Worm (Caenorhabditis elegans) whole organism, midembryonic: ENCODE results near the gene C49H3.16.
A peak's percentile ranks its signal among the peaks of the same experiment; 100 is the strongest.

Experiments used
- T22C8.4 ChIP-seq: fragments of 200-800 bp; sonication (Bioruptor generic); IDR thresholded peaks from 2 replicates; pipeline ENCODE4 v1.3.6; 2022; ENCODE audit warnings: missing genetic modification characterization, missing compliant biosample characterization
- cog-1 ChIP-seq: sonication (generic microtip); optimal IDR thresholded peaks from 2 replicates; lab custom pipeline; 2016; ENCODE audit warnings: missing genetic modification characterization, missing compliant biosample characterization
- flt-1 ChIP-seq: fragments of 200-800 bp; sonication (Bioruptor generic); IDR thresholded peaks from 2 replicates; pipeline ENCODE4 v1.3.6; 2022; ENCODE audit warnings: missing genetic modification characterization, missing compliant biosample characterization
- klf-2 ChIP-seq: fragments of 200-800 bp; sonication (Bioruptor generic); conservative IDR thresholded peaks from 2 replicates; pipeline ENCODE4 v1.3.6; 2022; ENCODE audit warnings: missing genetic modification reagents, missing genetic modification characterization, missing compliant biosample characterization
- med-1 ChIP-seq: sonication (generic microtip); optimal IDR thresholded peaks from 2 replicates; lab custom pipeline; 2017; ENCODE audit warnings: missing genetic modification characterization, mild to moderate bottlenecking, missing compliant biosample characterization, antibody characterized with exemption, missing genetic modification reagents; ENCODE audit not compliant: insufficient read depth
- ref-1 ChIP-seq: fragments of 200-800 bp; sonication (Bioruptor generic); conservative IDR thresholded peaks from 2 replicates; pipeline ENCODE4 v1.3.6; 2022; ENCODE audit warnings: missing genetic modification reagents, missing genetic modification characterization, missing compliant biosample characterization
- tab-1 ChIP-seq: fragments of 200-800 bp; sonication (Bioruptor generic); IDR thresholded peaks from 2 replicates; pipeline ENCODE4 v1.3.6; 2022; ENCODE audit warnings: missing genetic modification characterization, missing compliant biosample characterization
- ztf-23 ChIP-seq: fragments of 200-800 bp; sonication (Bioruptor generic); IDR thresholded peaks from 2 replicates; pipeline ENCODE4 v1.3.6; 2022; ENCODE audit warnings: missing genetic modification reagents, missing genetic modification characterization, missing compliant biosample characterization
- ztf-29 ChIP-seq: fragments of 200-800 bp; sonication (Bioruptor generic); IDR thresholded peaks from 2 replicates; pipeline ENCODE4 v1.3.6; 2022; ENCODE audit warnings: missing genetic modification reagents, missing genetic modification characterization, missing compliant biosample characterization

Gene C49H3.16

ce11 chrIV:7943272-7943671, 23.0 kb downstream of the C49H3.16 start:
- TF ChIP-seq cog-1 (tag; lab: Kevin White, UChicago) (no peak), med-1 (GFP tag; lab: Kevin White, UChicago) (no peak), flt-1 (GFP tag; lab: Robert Waterston, UW) (no peak), ref-1 (GFP tag; lab: Robert Waterston, UW) (no peak), klf-2 (GFP tag; lab: Robert Waterston, UW) (no peak)

ce11 chrIV:7946457-7946856, 26.2 kb downstream of the C49H3.16 start, which contains the start of gene czw-1:
TSS of gene czw-1 (minus strand) at chrIV:7946825.
- TF ChIP-seq ztf-23 (GFP tag; lab: Robert Waterston, UW) (no peak), T22C8.4 (GFP tag; lab: Robert Waterston, UW) (no peak), ztf-29 (GFP tag; lab: Robert Waterston, UW) (no peak), cog-1 (tag; lab: Kevin White, UChicago) (no peak), flt-1 (GFP tag; lab: Robert Waterston, UW) (no peak), tab-1 (GFP tag; lab: Robert Waterston, UW) (no peak), klf-2 (GFP tag; lab: Robert Waterston, UW) (no peak), med-1 (GFP tag; lab: Kevin White, UChicago) (no peak), ref-1 (GFP tag; lab: Robert Waterston, UW) (no peak)

- TF ChIP-seq ztf-23 (GFP tag; lab: Robert Waterston, UW) = peak; percentile 87
- peak; percentile 37; the same call in 1 of the 2 replicates for TF ChIP-seq tab-1 (GFP tag; lab: Robert Waterston, UW)
- TF ChIP-seq cog-1 (tag; lab: Kevin White, UChicago) = peak; percentile 66
- peak; percentile 47; the same call in 1 of the 2 replicates for TF ChIP-seq T22C8.4 (GFP tag; lab: Robert Waterston, UW)
- 0 out of 2 replicates have a peak, but pooled peaks have one; percentile 45 for TF ChIP-seq klf-2 (GFP tag; lab: Robert Waterston, UW)
- peak; percentile 84 for TF ChIP-seq flt-1 (GFP tag; lab: Robert Waterston, UW)
Observed at ce11 chrIV:7946899-7947499, 26.8 kb downstream of the C49H3.16 start, which contains the start of gene F20D12.12. TSS of gene F20D12.12 (plus strand) at chrIV:7947440.

- TF ChIP-seq ztf-23 (GFP tag; lab: Robert Waterston, UW) (peak; percentile 84), T22C8.4 (GFP tag; lab: Robert Waterston, UW) (peak; percentile 65), klf-2 (GFP tag; lab: Robert Waterston, UW) (peak; percentile 80), tab-1 (GFP tag; lab: Robert Waterston, UW) (0 out of 2 replicates have a peak, but pooled peaks have one; percentile 26), flt-1 (GFP tag; lab: Robert Waterston, UW) (peak; percentile 83)
Observed at ce11 chrIV:7948290-7948689, 28.1 kb downstream of the C49H3.16 start, which contains the start of gene mcm-3AP. TSS of gene mcm-3AP (plus strand) at chrIV:7948672.

- TF ChIP-seq ref-1 (GFP tag; lab: Robert Waterston, UW) = no peak
- TF ChIP-seq ztf-29 (GFP tag; lab: Robert Waterston, UW) = no peak
- no peak for TF ChIP-seq T22C8.4 (GFP tag; lab: Robert Waterston, UW)
- no peak for TF ChIP-seq cog-1 (tag; lab: Kevin White, UChicago)
- no peak for TF ChIP-seq klf-2 (GFP tag; lab: Robert Waterston, UW)
- no peak for TF ChIP-seq med-1 (GFP tag; lab: Kevin White, UChicago)
- TF ChIP-seq tab-1 (GFP tag; lab: Robert Waterston, UW) = no peak
- TF ChIP-seq ztf-23 (GFP tag; lab: Robert Waterston, UW) = no peak
- no peak for TF ChIP-seq flt-1 (GFP tag; lab: Robert Waterston, UW)
Observed at ce11 chrIV:7954006-7954405, 33.8 kb downstream of the C49H3.16 start.

ce11 chrIV:7955849-7956248, 35.6 kb downstream of the C49H3.16 start, which contains the start of gene ceh-19:
TSS of gene ceh-19 (minus strand) at chrIV:7955949.
- TF ChIP-seq ztf-29 (GFP tag; lab: Robert Waterston, UW) (no peak), klf-2 (GFP tag; lab: Robert Waterston, UW) (no peak), tab-1 (GFP tag; lab: Robert Waterston, UW) (no peak), T22C8.4 (GFP tag; lab: Robert Waterston, UW) (no peak), ztf-23 (GFP tag; lab: Robert Waterston, UW) (no peak), med-1 (GFP tag; lab: Kevin White, UChicago) (no peak), flt-1 (GFP tag; lab: Robert Waterston, UW) (no peak), ref-1 (GFP tag; lab: Robert Waterston, UW) (no peak)

ce11 chrIV:7956643-7957317, 36.6 kb downstream of the C49H3.16 start, which contains the start of gene csr-1:
TSS of gene csr-1 (plus strand) at chrIV:7957267.
- TF ChIP-seq tab-1 (GFP tag; lab: Robert Waterston, UW) (no peak), T22C8.4 (GFP tag; lab: Robert Waterston, UW) (no peak), ztf-23 (GFP tag; lab: Robert Waterston, UW) (no peak), med-1 (GFP tag; lab: Kevin White, UChicago) (no peak), klf-2 (GFP tag; lab: Robert Waterston, UW) (no peak)

- TF ChIP-seq cog-1 (tag; lab: Kevin White, UChicago) (no peak), T22C8.4 (GFP tag; lab: Robert Waterston, UW) (no peak), ref-1 (GFP tag; lab: Robert Waterston, UW) (no peak), tab-1 (GFP tag; lab: Robert Waterston, UW) (no peak), flt-1 (GFP tag; lab: Robert Waterston, UW) (no peak), ztf-29 (GFP tag; lab: Robert Waterston, UW) (no peak)
Observed at ce11 chrIV:7957504-7957903, 37.3 kb downstream of the C49H3.16 start, which contains the start of gene frpr-10. TSS of gene frpr-10 (plus strand) at chrIV:7957804.

ce11 chrIV:7958092-7958491, 37.9 kb downstream of the C49H3.16 start:
- TF ChIP-seq flt-1 (GFP tag; lab: Robert Waterston, UW) = no peak
- TF ChIP-seq tab-1 (GFP tag; lab: Robert Waterston, UW) = no peak
- no peak for TF ChIP-seq ref-1 (GFP tag; lab: Robert Waterston, UW)
- TF ChIP-seq med-1 (GFP tag; lab: Kevin White, UChicago) = no peak
- TF ChIP-seq ztf-29 (GFP tag; lab: Robert Waterston, UW) = no peak
- no peak for TF ChIP-seq cog-1 (tag; lab: Kevin White, UChicago)
- no peak for TF ChIP-seq klf-2 (GFP tag; lab: Robert Waterston, UW)
- no peak for TF ChIP-seq ztf-23 (GFP tag; lab: Robert Waterston, UW)
- TF ChIP-seq T22C8.4 (GFP tag; lab: Robert Waterston, UW) = no peak
